Worm (Caenorhabditis elegans) whole organism, young adult: ENCODE measurements around the gene gur-5.
A peak's percentile ranks its signal among the peaks of the same experiment; 100 is the strongest.

Experiments used
- F39B2.1 ChIP-seq: fragments of 200-800 bp; sonication (Bioruptor generic); IDR thresholded peaks from 2 replicates; pipeline ENCODE4 v1.3.6; 2022; ENCODE audit warnings: missing genetic modification reagents, missing genetic modification characterization, missing compliant biosample characterization
- F52B5.7 ChIP-seq: sonication (generic microtip); optimal IDR thresholded peaks from 2 replicates; lab custom pipeline; 2016; ENCODE audit warnings: mild to moderate bottlenecking, missing genetic modification characterization, missing compliant biosample characterization
- K11D2.4 ChIP-seq: fragments of 200-800 bp; sonication (Bioruptor generic); IDR thresholded peaks from 2 replicates; pipeline ENCODE4 v1.3.6; 2022; ENCODE audit warnings: missing genetic modification reagents, missing genetic modification characterization, missing compliant biosample characterization
- K12H6.12 ChIP-seq: fragments of 200-800 bp; sonication (Bioruptor generic); optimal IDR thresholded peaks from 2 replicates; lab custom pipeline; 2018; ENCODE audit warnings: mild to moderate bottlenecking, missing genetic modification characterization, missing compliant biosample characterization
- Y53G8AR.9 ChIP-seq: fragments of 200-800 bp; sonication (Bioruptor generic); conservative IDR thresholded peaks from 2 replicates; pipeline ENCODE4 v1.3.6; 2022; ENCODE audit warnings: missing genetic modification reagents, missing genetic modification characterization, missing compliant biosample characterization
- ZK185.1 ChIP-seq: sonication (generic microtip); optimal IDR thresholded peaks from 2 replicates; lab custom pipeline; 2016; ENCODE audit warnings: mild to moderate bottlenecking, missing genetic modification characterization, missing compliant biosample characterization; ENCODE audit not compliant: poor library complexity, severe bottlenecking
- atf-7 ChIP-seq: sonication (generic microtip); optimal IDR thresholded peaks from 2 replicates; lab custom pipeline; 2017; ENCODE audit warnings: mild to moderate bottlenecking, missing genetic modification characterization, missing compliant biosample characterization
- attf-5 ChIP-seq: fragments of 200-800 bp; sonication (Bioruptor generic); optimal IDR thresholded peaks from 2 replicates; lab custom pipeline; 2018; ENCODE audit warnings: mild to moderate bottlenecking, missing genetic modification characterization, missing compliant biosample characterization
- cebp-1 ChIP-seq, 2 experiments: fragments of 200-800 bp in 1 of 2; sonication (Bioruptor generic) in 1 of 2; sonication (generic microtip) in 1 of 2; IDR thresholded peaks in 1 of 2; optimal IDR thresholded peaks in 1 of 2; 2 replicates each; pipeline versions ENCODE4 v1.3.6 to Lab custom; 2017 to 2022; ENCODE audit warnings: missing compliant biosample characterization in 2 of 2, missing genetic modification characterization in 2 of 2, mild to moderate bottlenecking in 1 of 2, missing genetic modification reagents in 1 of 2, moderate library complexity in 1 of 2
- ceh-100 ChIP-seq: fragments of 200-800 bp; sonication (Bioruptor generic); IDR thresholded peaks from 2 replicates; pipeline ENCODE4 v1.3.6; 2022; ENCODE audit warnings: missing genetic modification reagents, missing genetic modification characterization, missing compliant biosample characterization
- ceh-27 ChIP-seq: fragments of 200-800 bp; sonication (Bioruptor generic); optimal IDR thresholded peaks from 2 replicates; lab custom pipeline; 2018; ENCODE audit warnings: mild to moderate bottlenecking, missing genetic modification characterization, moderate library complexity, missing compliant biosample characterization
- ceh-79 ChIP-seq: sonication (generic microtip); optimal IDR thresholded peaks from 2 replicates; lab custom pipeline; 2017; ENCODE audit warnings: mild to moderate bottlenecking, missing genetic modification characterization, missing compliant biosample characterization
- chd-7 ChIP-seq: sonication (generic microtip); optimal IDR thresholded peaks from 2 replicates; lab custom pipeline; 2016; ENCODE audit warnings: mild to moderate bottlenecking, missing genetic modification characterization, moderate library complexity, missing compliant biosample characterization
- him-1 ChIP-seq: sonication (generic microtip); optimal IDR thresholded peaks from 2 replicates; lab custom pipeline; 2016; ENCODE audit warnings: missing genotype, missing genetic modification reagents, missing genetic modification characterization, missing compliant biosample characterization
- hlh-26 ChIP-seq: fragments of 200-800 bp; sonication (Bioruptor generic); conservative IDR thresholded peaks from 2 replicates; pipeline ENCODE4 v1.3.6; 2022; ENCODE audit warnings: missing genetic modification reagents, missing genetic modification characterization, missing compliant biosample characterization
- hmg-1.2 ChIP-seq: fragments of 200-800 bp; sonication (Bioruptor generic); IDR thresholded peaks from 2 replicates; pipeline ENCODE4 v1.3.6; 2022; ENCODE audit warnings: missing genetic modification reagents, missing genetic modification characterization, missing compliant biosample characterization
- lin-35 ChIP-seq, 3 experiments: fragments of 150-350 bp in 2 of 3; sonication (generic microtip) in 1 of 3; optimal IDR thresholded peaks; 2 replicates each; lab custom pipeline; 2014 to 2018; ENCODE audit warnings: missing biosample characterization in 3 of 3, missing genetic modification characterization in 3 of 3, missing genetic modification reagents in 3 of 3
- lin-40 ChIP-seq: sonication (generic microtip); optimal IDR thresholded peaks from 2 replicates; lab custom pipeline; 2016; ENCODE audit warnings: missing genetic modification characterization, mild to moderate bottlenecking, missing compliant biosample characterization, missing genotype, missing genetic modification reagents
- madf-6 ChIP-seq: fragments of 200-800 bp; sonication (Bioruptor generic); IDR thresholded peaks from 2 replicates; pipeline ENCODE4 v1.3.6; 2022; ENCODE audit warnings: missing genetic modification reagents, missing genetic modification characterization, missing compliant biosample characterization
- madf-8 ChIP-seq: fragments of 200-800 bp; sonication (Bioruptor generic); conservative IDR thresholded peaks from 2 replicates; pipeline ENCODE4 v1.3.6; 2022; ENCODE audit warnings: missing genetic modification reagents, missing genetic modification characterization, missing compliant biosample characterization
- mcd-1 ChIP-seq: fragments of 200-800 bp; sonication (Bioruptor generic); IDR thresholded peaks from 2 replicates; pipeline ENCODE4 v1.3.6; 2022; ENCODE audit warnings: missing genetic modification reagents, missing genetic modification characterization, missing compliant biosample characterization
- mel-28 ChIP-seq: sonication (generic microtip); optimal IDR thresholded peaks from 2 replicates; lab custom pipeline; 2016; ENCODE audit warnings: borderline replicate concordance, mild to moderate bottlenecking, missing genetic modification characterization, missing compliant biosample characterization
- mes-4 ChIP-seq: sonication (generic microtip); optimal IDR thresholded peaks from 2 replicates; lab custom pipeline; 2016; ENCODE audit warnings: missing genotype, missing genetic modification characterization, missing compliant biosample characterization
- mxl-1 ChIP-seq: sonication (generic microtip); optimal IDR thresholded peaks from 2 replicates; lab custom pipeline; 2016; ENCODE audit warnings: missing genetic modification characterization, missing compliant biosample characterization
- nfya-1 ChIP-seq: sonication (generic microtip); optimal IDR thresholded peaks from 2 replicates; lab custom pipeline; 2017; ENCODE audit warnings: antibody characterized with exemption, missing compliant biosample characterization, missing genetic modification characterization, borderline replicate concordance; ENCODE audit not compliant: insufficient read depth
- nfyb-1 ChIP-seq: fragments of 200-800 bp; sonication (Bioruptor generic); IDR thresholded peaks from 2 replicates; pipeline ENCODE4 v1.3.6; 2022; ENCODE audit warnings: missing genetic modification reagents, missing genetic modification characterization, missing compliant biosample characterization
- nhr-80 ChIP-seq: sonication (generic microtip); optimal IDR thresholded peaks from 2 replicates; lab custom pipeline; 2016; ENCODE audit warnings: missing genetic modification characterization, missing compliant biosample characterization
- rcor-1 ChIP-seq: fragments of 200-800 bp; sonication (Bioruptor generic); IDR thresholded peaks from 2 replicates; pipeline ENCODE4 v1.3.6; 2022; ENCODE audit warnings: missing genetic modification reagents, missing genetic modification characterization, missing compliant biosample characterization
- rec-8 ChIP-seq, 2 experiments: sonication (generic microtip); optimal IDR thresholded peaks; 2 replicates each; lab custom pipeline; 2016; ENCODE audit warnings: mild to moderate bottlenecking in 2 of 2, missing genetic modification characterization in 2 of 2, missing genetic modification reagents in 2 of 2, missing genotype in 2 of 2, missing biosample characterization in 1 of 2, missing compliant biosample characterization in 1 of 2, moderate library complexity in 1 of 2
- snpc-4 ChIP-seq, 5 experiments: fragments of 150-350 bp in 1 of 5; sonication (generic microtip) in 4 of 5; optimal IDR thresholded peaks; 2 replicates each; lab custom pipeline; 2014 to 2018; ENCODE audit warnings: missing genetic modification characterization in 5 of 5, missing biosample characterization in 3 of 5, antibody characterized with exemption in 2 of 5, mild to moderate bottlenecking in 2 of 5, missing compliant biosample characterization in 2 of 5, missing genotype in 2 of 5, moderate library complexity in 2 of 5, missing genetic modification reagents in 1 of 5
- tbp1 ChIP-seq: fragments of 200-800 bp; sonication (Bioruptor generic); optimal IDR thresholded peaks from 2 replicates; lab custom pipeline; 2018; ENCODE audit warnings: mild to moderate bottlenecking, missing genetic modification characterization, missing compliant biosample characterization
- unc-130 ChIP-seq: sonication (generic microtip); optimal IDR thresholded peaks from 2 replicates; lab custom pipeline; 2016; ENCODE audit warnings: missing genetic modification reagents, missing genetic modification characterization, missing compliant biosample characterization
- unc-62 ChIP-seq: fragments of 150-350 bp; optimal IDR thresholded peaks from 2 replicates; lab custom pipeline; 2014; ENCODE audit warnings: missing biosample characterization, missing genetic modification reagents, missing genetic modification characterization
- xnd-1 ChIP-seq: sonication (generic microtip); optimal IDR thresholded peaks from 2 replicates; lab custom pipeline; 2016; ENCODE audit warnings: missing genotype, missing genetic modification reagents, missing genetic modification characterization, missing compliant biosample characterization
- zfh-2 ChIP-seq: fragments of 200-800 bp; sonication (Bioruptor generic); conservative IDR thresholded peaks from 2 replicates; pipeline ENCODE4 v1.3.6; 2022; ENCODE audit warnings: missing genetic modification reagents, missing genetic modification characterization, missing compliant biosample characterization
- zim-3 ChIP-seq: sonication (generic microtip); optimal IDR thresholded peaks from 2 replicates; lab custom pipeline; 2017; ENCODE audit warnings: mild to moderate bottlenecking, missing genetic modification characterization, moderate library complexity, missing compliant biosample characterization
- ztf-18 ChIP-seq: sonication (generic microtip); optimal IDR thresholded peaks from 2 replicates; lab custom pipeline; 2016; ENCODE audit warnings: missing genotype, mild to moderate bottlenecking, missing genetic modification characterization, missing compliant biosample characterization
- ztf-22 ChIP-seq: fragments of 200-800 bp; sonication (Bioruptor generic); optimal IDR thresholded peaks from 2 replicates; lab custom pipeline; 2018; ENCODE audit warnings: mild to moderate bottlenecking, missing genetic modification characterization, moderate library complexity, missing compliant biosample characterization
- ztf-28 ChIP-seq: fragments of 200-800 bp; sonication (Bioruptor generic); IDR thresholded peaks from 2 replicates; pipeline ENCODE4 v1.3.6; 2022; ENCODE audit warnings: missing genetic modification reagents, missing genetic modification characterization, missing compliant biosample characterization
- ztf-6 ChIP-seq: fragments of 200-800 bp; sonication (Bioruptor generic); IDR thresholded peaks from 2 replicates; pipeline ENCODE4 v1.3.6; 2022; ENCODE audit warnings: missing genetic modification reagents, missing genetic modification characterization, missing compliant biosample characterization

Gene gur-5

DNA sequence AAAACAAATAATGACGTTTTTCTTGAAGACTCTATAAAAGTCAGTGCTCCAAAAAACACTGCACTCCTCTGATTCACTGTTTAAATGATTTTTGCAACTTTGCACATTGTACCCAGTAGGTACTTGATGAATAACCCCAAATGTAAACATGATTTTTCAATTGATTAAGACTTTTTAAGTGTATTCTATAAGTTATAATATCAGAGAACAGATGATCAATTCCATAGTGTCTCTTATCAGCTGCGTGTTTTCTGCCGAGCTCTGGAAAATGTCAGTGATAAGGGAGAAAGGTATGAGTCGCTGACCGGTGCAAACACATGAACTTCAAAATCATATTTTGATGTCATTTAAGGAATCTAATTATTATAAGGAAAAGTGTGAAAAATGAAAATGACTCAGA lies 38.6 kb downstream of the gur-5 start (continued):
- TF ChIP-seq snpc-4 (GFP tag; optimal IDR thresholded peaks at IDR 0.05; lab: Kevin White, UChicago) = no peak
- no peak for TF ChIP-seq snpc-4 (tag; optimal IDR thresholded peaks at IDR 0.05; lab: Kevin White, UChicago)
- TF ChIP-seq rcor-1 (GFP tag; lab: Robert Waterston, UW) = no peak

DNA sequence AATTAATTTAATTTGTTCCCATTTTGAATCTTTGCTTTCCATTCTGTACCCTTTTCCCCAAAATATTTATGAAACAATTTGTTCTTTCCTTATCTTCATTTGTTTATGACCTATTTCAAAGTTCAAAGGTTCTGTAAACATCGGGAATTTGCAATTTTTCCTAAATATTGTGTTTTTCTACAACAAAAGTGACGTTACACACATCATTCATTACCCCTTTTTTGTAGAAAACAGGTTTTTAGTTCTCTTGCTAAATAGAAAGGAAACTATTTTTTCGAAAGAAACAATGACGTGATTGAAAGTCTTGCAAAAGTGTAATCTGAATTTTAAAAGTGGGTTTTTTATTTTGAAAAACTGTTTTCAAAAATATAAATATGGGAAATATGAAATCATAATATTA lies 39.5 kb downstream of the gur-5 start:
- TF ChIP-seq madf-6 (GFP tag; lab: Robert Waterston, UW) = no peak
- no peak for TF ChIP-seq ztf-18 (tag; lab: Kevin White, UChicago)
- no peak for TF ChIP-seq hlh-26 (GFP tag; lab: Robert Waterston, UW)
- TF ChIP-seq him-1 (tag; lab: Kevin White, UChicago) = no peak
- no peak for TF ChIP-seq mes-4 (tag; lab: Kevin White, UChicago)
- TF ChIP-seq unc-62 (GFP tag; lab: Kevin White, UChicago) = no peak
- no peak for TF ChIP-seq hmg-1.2 (GFP tag; lab: Robert Waterston, UW)
- TF ChIP-seq Y53G8AR.9 (GFP tag; lab: Robert Waterston, UW) = no peak
- TF ChIP-seq F39B2.1 (GFP tag; lab: Robert Waterston, UW) = no peak
- TF ChIP-seq ztf-28 (GFP tag; lab: Robert Waterston, UW) = no peak
- no peak for TF ChIP-seq mxl-1 (tag; lab: Kevin White, UChicago)
- no peak for TF ChIP-seq ztf-6
- TF ChIP-seq ceh-79 (tag; lab: Kevin White, UChicago) = no peak
- TF ChIP-seq ztf-22 = no peak
- no peak for TF ChIP-seq F52B5.7 (tag; lab: Kevin White, UChicago)
- no peak for TF ChIP-seq zim-3 (tag; lab: Kevin White, UChicago)
- TF ChIP-seq rec-8 (tag; optimal IDR thresholded peaks at IDR 0.05; lab: Kevin White, UChicago) = no peak
- TF ChIP-seq xnd-1 (tag; lab: Kevin White, UChicago) = no peak
- TF ChIP-seq madf-8 (GFP tag; lab: Robert Waterston, UW) = no peak
- no peak for TF ChIP-seq lin-35 (GFP tag; optimal IDR thresholded peaks at IDR 0.05; lab: Kevin White, UChicago)

DNA sequence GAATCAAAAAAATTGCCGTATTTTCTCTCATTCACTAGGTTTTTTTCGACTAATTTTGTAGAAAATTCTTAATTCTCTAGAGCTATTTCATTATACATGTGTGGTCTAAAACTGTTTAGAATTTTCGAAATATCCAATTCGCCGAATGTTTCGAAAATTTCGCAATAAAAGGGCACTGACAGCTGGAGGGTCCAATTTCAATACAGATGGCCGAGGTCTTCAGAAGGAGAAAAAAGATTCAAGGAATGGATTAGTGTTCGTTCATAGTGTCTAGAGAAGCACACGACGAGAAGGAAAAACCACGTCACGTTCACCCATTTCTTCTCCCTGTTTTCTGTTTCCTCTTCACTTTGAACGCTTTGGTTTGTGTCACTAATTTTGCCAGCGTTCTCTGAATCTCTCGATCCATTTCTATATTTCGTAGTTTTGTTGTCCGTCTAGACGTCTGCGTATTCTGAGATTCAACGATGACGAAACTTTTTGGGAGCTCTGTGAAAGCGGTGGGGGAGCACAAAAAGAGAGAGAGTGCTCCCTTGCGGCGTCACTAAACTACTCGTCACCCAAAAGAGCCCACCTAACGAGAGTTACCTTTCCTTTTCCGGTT lies 41.0 kb downstream of the gur-5 start:
- TF ChIP-seq nhr-80 (tag; lab: Kevin White, UChicago) = peak; percentile 53
- TF ChIP-seq ZK185.1 (tag; lab: Kevin White, UChicago) = peak; percentile 32
- TF ChIP-seq nfyb-1 (GFP tag; lab: Robert Waterston, UW) = 0 out of 2 replicates have a peak, but pooled peaks have one; percentile 29
- TF ChIP-seq lin-35 (GFP tag; optimal IDR thresholded peaks at IDR 0.05; lab: Kevin White, UChicago) = peak in 1 of 3 experiments; percentile 55
- TF ChIP-seq chd-7 (tag; lab: Kevin White, UChicago) = peak; percentile 28
- no peak for TF ChIP-seq ceh-100 (GFP tag; lab: Robert Waterston, UW)
- peak; percentile 18 for TF ChIP-seq atf-7 (tag; lab: Kevin White, UChicago)
- no peak for TF ChIP-seq cebp-1 (GFP tag; IDR thresholded peaks at IDR 0.05; lab: Robert Waterston, UW)
- peak; percentile 95 for TF ChIP-seq cebp-1 (tag; optimal IDR thresholded peaks at IDR 0.05; lab: Kevin White, UChicago)
- TF ChIP-seq tbp1 = peak; percentile 11
- no peak for TF ChIP-seq unc-130 (GFP tag; lab: Kevin White, UChicago)
- TF ChIP-seq ceh-27 = peak; percentile 19
- no peak for TF ChIP-seq unc-62 (GFP tag; lab: Kevin White, UChicago)
- peak; percentile 31 for TF ChIP-seq lin-40 (tag; lab: Kevin White, UChicago)
- 0 out of 2 replicates have a peak, but pooled peaks have one; percentile 38 for TF ChIP-seq K11D2.4 (GFP tag; lab: Robert Waterston, UW)
- peak; percentile 21 for TF ChIP-seq attf-5 (GFP tag; lab: Kevin White, UChicago)
- TF ChIP-seq hmg-1.2 (GFP tag; lab: Robert Waterston, UW) = peak; percentile 85
- TF ChIP-seq K12H6.12 (tag; lab: Kevin White, UChicago) = peak; percentile 79
- TF ChIP-seq mel-28 = no peak
- TF ChIP-seq nfya-1 (tag; lab: Kevin White, UChicago) = no peak
- peak; percentile 56; the same call in 1 of the 2 replicates for TF ChIP-seq zfh-2 (GFP tag; lab: Robert Waterston, UW)
- no peak for TF ChIP-seq snpc-4 (GFP tag; optimal IDR thresholded peaks at IDR 0.05; lab: Kevin White, UChicago)
- TF ChIP-seq snpc-4 (tag; optimal IDR thresholded peaks at IDR 0.05; lab: Kevin White, UChicago) = peak in 1 of 4 experiments; percentile 8
- 0 out of 2 replicates have a peak, but pooled peaks have one; percentile 16 for TF ChIP-seq mcd-1 (GFP tag; lab: Robert Waterston, UW)
